Fruit fly (Drosophila melanogaster): Measurements from ENCODE around the gene CG6083.

DNA sequence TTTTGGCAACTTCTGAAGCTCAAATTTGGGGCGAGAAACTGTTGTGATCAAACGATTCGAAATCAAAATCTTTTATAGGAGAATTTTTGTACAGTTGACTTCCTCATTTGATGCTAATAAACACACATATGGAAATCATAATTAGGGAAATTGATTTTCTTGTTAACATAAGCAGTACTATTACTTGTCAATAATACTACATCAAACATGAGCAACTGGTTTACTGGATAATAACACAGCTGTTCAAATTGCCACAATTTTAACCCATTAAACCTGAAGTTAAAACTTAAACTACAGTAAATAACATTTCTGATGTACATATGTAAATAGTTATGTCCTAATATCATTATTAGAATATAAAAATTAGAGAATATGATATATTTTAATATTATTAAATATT is 46.0 kb downstream of the CG6083 start, which contains the start of gene CG43390:
- TF ChIP-seq CG1620 (GFP tag; optimal IDR thresholded peaks at IDR 0.05) = no peak
- TF ChIP-seq CG33017 (tag; optimal IDR thresholded peaks at IDR 0.05) = no peak
- TF ChIP-seq ovo (GFP tag; optimal IDR thresholded peaks at IDR 0.05) = no peak
- TF ChIP-seq kay (GFP tag; ENCODE audit: borderline replicate concordance) = no peak
- TF ChIP-seq Hr96 (GFP tag; optimal IDR thresholded peaks at IDR 0.05) = no peak
- no peak for TF ChIP-seq CG11617 (GFP tag; optimal IDR thresholded peaks at IDR 0.05)
- TF ChIP-seq Crg-1 (GFP tag; optimal IDR thresholded peaks at IDR 0.05) = no peak
- TF ChIP-seq CG7101 (tag; optimal IDR thresholded peaks at IDR 0.05) = no peak
- no peak for TF ChIP-seq Mnt (GFP tag; optimal IDR thresholded peaks at IDR 0.05)
- TF ChIP-seq tj (GFP tag; optimal IDR thresholded peaks at IDR 0.05) = no peak
- no peak for TF ChIP-seq Clk (GFP tag; optimal IDR thresholded peaks at IDR 0.05)
- TF ChIP-seq CG14711 (tag; optimal IDR thresholded peaks at IDR 0.05) = no peak
- no peak for TF ChIP-seq CG12768 (GFP tag; optimal IDR thresholded peaks at IDR 0.05)

All from whole organism, adult.